Worm (Caenorhabditis elegans) whole organism, mixed stage, embryonic: Measurements from ENCODE around the gene misc-1.

Source experiments
- M03D4.4 ChIP-seq: sonication (generic microtip); optimal IDR thresholded peaks from 2 replicates; lab custom pipeline; 2017; ENCODE audit warnings: mild to moderate bottlenecking, missing genetic modification characterization, missing compliant biosample characterization
- bed-3 ChIP-seq: fragments of 200-800 bp; sonication (Bioruptor generic); optimal IDR thresholded peaks from 3 replicates; lab custom pipeline; 2018; ENCODE audit warnings: mild to moderate bottlenecking, missing genetic modification characterization, moderate library complexity, missing compliant biosample characterization
- blmp-1 ChIP-seq: fragments of 150-350 bp; optimal IDR thresholded peaks from 2 replicates; lab custom pipeline; 2014; ENCODE audit warnings: missing biosample characterization, missing genetic modification characterization
- ceh-39 ChIP-seq: fragments of 150-350 bp; optimal IDR thresholded peaks from 2 replicates; lab custom pipeline; 2014; ENCODE audit warnings: missing biosample characterization, missing genetic modification characterization
- ceh-43 ChIP-seq: fragments of 200-800 bp; sonication (Bioruptor generic); optimal IDR thresholded peaks from 2 replicates; lab custom pipeline; 2018; ENCODE audit warnings: mild to moderate bottlenecking, missing genetic modification characterization, moderate library complexity, missing compliant biosample characterization
- ceh-83 ChIP-seq: fragments of 200-800 bp; sonication (Bioruptor generic); optimal IDR thresholded peaks from 2 replicates; lab custom pipeline; 2018; ENCODE audit warnings: mild to moderate bottlenecking, missing genetic modification characterization, missing compliant biosample characterization
- ces-1 ChIP-seq: fragments of 150-350 bp; optimal IDR thresholded peaks from 2 replicates; lab custom pipeline; 2014; ENCODE audit warnings: missing biosample characterization, missing genetic modification reagents, missing genetic modification characterization
- cnd-1 ChIP-seq: fragments of 200-800 bp; sonication (Bioruptor generic); optimal IDR thresholded peaks from 2 replicates; lab custom pipeline; 2018; ENCODE audit warnings: mild to moderate bottlenecking, missing genetic modification characterization, missing compliant biosample characterization
- drap-1 ChIP-seq: fragments of 200-800 bp; sonication (Bioruptor generic); optimal IDR thresholded peaks from 3 replicates; lab custom pipeline; 2018; ENCODE audit warnings: mild to moderate bottlenecking, missing genetic modification characterization, missing compliant biosample characterization
- elt-1 ChIP-seq: sonication (generic microtip); optimal IDR thresholded peaks from 2 replicates; lab custom pipeline; 2017; ENCODE audit warnings: missing genetic modification characterization, mild to moderate bottlenecking, missing compliant biosample characterization, antibody characterized with exemption, moderate library complexity, borderline replicate concordance; ENCODE audit not compliant: insufficient read depth
- elt-3 ChIP-seq: fragments of 150-350 bp; optimal IDR thresholded peaks from 2 replicates; lab custom pipeline; 2014; ENCODE audit warnings: missing biosample characterization, missing genetic modification characterization
- flh-1 ChIP-seq: fragments of 200-800 bp; sonication (Bioruptor generic); optimal IDR thresholded peaks from 2 replicates; lab custom pipeline; 2018; ENCODE audit warnings: mild to moderate bottlenecking, missing genetic modification characterization, moderate library complexity, missing compliant biosample characterization
- ham-2 ChIP-seq: fragments of 200-800 bp; sonication (Bioruptor generic); optimal IDR thresholded peaks from 2 replicates; lab custom pipeline; 2018; ENCODE audit warnings: mild to moderate bottlenecking, missing genetic modification characterization, missing compliant biosample characterization
- hlh-1 ChIP-seq: fragments of 150-350 bp; optimal IDR thresholded peaks from 2 replicates; lab custom pipeline; 2014; ENCODE audit warnings: missing biosample characterization, missing genetic modification reagents, missing genetic modification characterization
- lin-13 ChIP-seq: fragments of 150-350 bp; optimal IDR thresholded peaks from 2 replicates; lab custom pipeline; 2014; ENCODE audit warnings: missing biosample characterization, missing genetic modification characterization
- lin-32 ChIP-seq: fragments of 200-800 bp; sonication (Bioruptor generic); optimal IDR thresholded peaks from 2 replicates; lab custom pipeline; 2018; ENCODE audit warnings: mild to moderate bottlenecking, missing genetic modification characterization, missing compliant biosample characterization
- lsy-2 ChIP-seq: fragments of 150-350 bp; optimal IDR thresholded peaks from 2 replicates; lab custom pipeline; 2014; ENCODE audit warnings: missing biosample characterization, missing genetic modification characterization
- mab-5 ChIP-seq: fragments of 150-350 bp; optimal IDR thresholded peaks from 2 replicates; lab custom pipeline; 2014; ENCODE audit warnings: missing biosample characterization, missing genetic modification characterization
- mep-1 ChIP-seq: fragments of 150-350 bp; optimal IDR thresholded peaks from 2 replicates; lab custom pipeline; 2017; ENCODE audit warnings: missing biosample characterization, missing genetic modification reagents, missing genetic modification characterization, inconsistent platforms
- mls-2 ChIP-seq: sonication (generic microtip); optimal IDR thresholded peaks from 2 replicates; lab custom pipeline; 2016; ENCODE audit warnings: mild to moderate bottlenecking, missing genetic modification characterization, moderate library complexity, missing compliant biosample characterization
- nhr-12 ChIP-seq: fragments of 150-350 bp; optimal IDR thresholded peaks from 2 replicates; lab custom pipeline; 2014; ENCODE audit warnings: missing biosample characterization, missing genetic modification characterization
- nhr-2 ChIP-seq: fragments of 150-350 bp; optimal IDR thresholded peaks from 2 replicates; lab custom pipeline; 2014; ENCODE audit warnings: missing biosample characterization, missing genetic modification characterization
- nhr-237 ChIP-seq: fragments of 150-350 bp; optimal IDR thresholded peaks from 2 replicates; lab custom pipeline; 2014; ENCODE audit warnings: missing biosample characterization, missing genetic modification characterization
- nhr-28 ChIP-seq: fragments of 150-350 bp; optimal IDR thresholded peaks from 2 replicates; lab custom pipeline; 2014; ENCODE audit warnings: missing biosample characterization, missing genetic modification characterization
- nhr-76 ChIP-seq: sonication (generic microtip); optimal IDR thresholded peaks from 2 replicates; lab custom pipeline; 2017; ENCODE audit warnings: missing biosample characterization, missing genetic modification characterization
- pha-4 ChIP-seq: fragments of 150-350 bp; optimal IDR thresholded peaks from 2 replicates; lab custom pipeline; 2018; ENCODE audit warnings: missing biosample characterization, missing genetic modification reagents, missing genetic modification characterization
- sem-2 ChIP-seq: fragments of 200-800 bp; sonication (Bioruptor generic); optimal IDR thresholded peaks from 2 replicates; lab custom pipeline; 2018; ENCODE audit warnings: mild to moderate bottlenecking, missing genetic modification characterization, missing compliant biosample characterization
- snpc-4 ChIP-seq: fragments of 150-350 bp; optimal IDR thresholded peaks from 2 replicates; lab custom pipeline; 2014; ENCODE audit warnings: missing biosample characterization, missing genetic modification characterization
- sptf-1 ChIP-seq: sonication (generic microtip); optimal IDR thresholded peaks from 2 replicates; lab custom pipeline; 2017; ENCODE audit warnings: mild to moderate bottlenecking, missing genetic modification characterization, moderate library complexity, missing compliant biosample characterization
- tbx-8 ChIP-seq: fragments of 200-800 bp; sonication (Bioruptor generic); optimal IDR thresholded peaks from 2 replicates; lab custom pipeline; 2018; ENCODE audit warnings: mild to moderate bottlenecking, missing genetic modification characterization, moderate library complexity, missing compliant biosample characterization
- unc-120 ChIP-seq: sonication (generic microtip); optimal IDR thresholded peaks from 2 replicates; lab custom pipeline; 2017; ENCODE audit warnings: missing genetic modification characterization, missing compliant biosample characterization; ENCODE audit not compliant: poor library complexity, severe bottlenecking
- unc-39 ChIP-seq: fragments of 150-350 bp; optimal IDR thresholded peaks from 2 replicates; lab custom pipeline; 2014; ENCODE audit warnings: missing biosample characterization, missing genetic modification characterization
- unc-62 ChIP-seq: fragments of 150-350 bp; optimal IDR thresholded peaks from 2 replicates; lab custom pipeline; 2014; ENCODE audit warnings: missing biosample characterization, missing genetic modification reagents, missing genetic modification characterization
- zip-8 ChIP-seq: fragments of 150-350 bp; optimal IDR thresholded peaks from 2 replicates; lab custom pipeline; 2014; ENCODE audit warnings: missing biosample characterization, missing genetic modification characterization
- ztf-11 ChIP-seq: fragments of 150-350 bp; optimal IDR thresholded peaks from 2 replicates; lab custom pipeline; 2014; ENCODE audit warnings: missing biosample characterization, missing genetic modification characterization

misc-1 gene

ce11 chrII:283594-283993 is 2.8 kb upstream of the misc-1 start, which contains the start of gene B0432.9:
Gene B0432.9 (minus strand): TSS chrII:283694.
- no peak for TF ChIP-seq bed-3 (GFP tag; lab: Kevin White, UChicago)
- no peak for TF ChIP-seq lin-13
- no peak for TF ChIP-seq zip-8
- no peak for TF ChIP-seq pha-4 (tag; lab: Kevin White, UChicago)
- no peak for TF ChIP-seq sem-2
- no peak for TF ChIP-seq flh-1 (GFP tag; lab: Kevin White, UChicago)
- no peak for TF ChIP-seq nhr-2 (tag; lab: Kevin White, UChicago)
- TF ChIP-seq cnd-1 (tag; lab: Kevin White, UChicago), result no peak
- TF ChIP-seq nhr-237 (tag; lab: Kevin White, UChicago), result no peak
- TF ChIP-seq mep-1 (tag; lab: Kevin White, UChicago), result no peak
- TF ChIP-seq hlh-1, result no peak
- TF ChIP-seq ceh-43, result no peak
- no peak for TF ChIP-seq elt-3 (tag; lab: Kevin White, UChicago)
- TF ChIP-seq M03D4.4 (tag; lab: Kevin White, UChicago), result no peak
- TF ChIP-seq snpc-4, result no peak
- no peak for TF ChIP-seq lsy-2 (tag; lab: Kevin White, UChicago)
- no peak for TF ChIP-seq ham-2 (GFP tag; lab: Kevin White, UChicago)

ce11 chrII:285627-286550 is 536 bp upstream of the misc-1 start, which contains the start of gene B0432.10:
Gene B0432.10 (minus strand): TSS chrII:286275.
- TF ChIP-seq ces-1 (GFP tag; lab: Kevin White, UChicago) (peak; percentile 81), sptf-1 (tag; lab: Kevin White, UChicago) (peak; percentile 8), unc-62 (no peak), unc-120 (tag; lab: Kevin White, UChicago) (no peak), unc-39 (tag; lab: Kevin White, UChicago) (no peak), ztf-11 (tag; lab: Kevin White, UChicago) (no peak), drap-1 (GFP tag; lab: Kevin White, UChicago) (no peak), ceh-83 (GFP tag; lab: Kevin White, UChicago) (no peak), zip-8 (no peak), M03D4.4 (tag; lab: Kevin White, UChicago) (no peak), ceh-43 (no peak), ham-2 (GFP tag; lab: Kevin White, UChicago) (no peak), ceh-39 (tag; lab: Kevin White, UChicago) (peak; percentile 0), hlh-1 (peak; percentile 26), mab-5 (tag; lab: Kevin White, UChicago) (no peak), sem-2 (no peak), pha-4 (tag; lab: Kevin White, UChicago) (peak; percentile 76), nhr-28 (tag; lab: Kevin White, UChicago) (no peak), nhr-76 (tag; lab: Kevin White, UChicago) (no peak), lin-32 (no peak), lin-13 (peak; percentile 77), lsy-2 (tag; lab: Kevin White, UChicago) (peak; percentile 73), nhr-2 (tag; lab: Kevin White, UChicago) (no peak), elt-1 (tag; lab: Kevin White, UChicago) (no peak), nhr-12 (tag; lab: Kevin White, UChicago) (no peak), elt-3 (tag; lab: Kevin White, UChicago) (no peak), mep-1 (tag; lab: Kevin White, UChicago) (peak; percentile 89), blmp-1 (tag; lab: Kevin White, UChicago) (no peak), snpc-4 (no peak), cnd-1 (tag; lab: Kevin White, UChicago) (no peak), bed-3 (GFP tag; lab: Kevin White, UChicago) (no peak), flh-1 (GFP tag; lab: Kevin White, UChicago) (no peak), tbx-8 (GFP tag; lab: Kevin White, UChicago) (no peak), nhr-237 (tag; lab: Kevin White, UChicago) (peak; percentile 78), mls-2 (tag; lab: Kevin White, UChicago) (no peak)
